Worm (Caenorhabditis elegans): ENCODE measurements around the gene Y7A5A.24.
A peak's percentile ranks its signal among the peaks of the same experiment; 100 is the strongest.

DNA sequence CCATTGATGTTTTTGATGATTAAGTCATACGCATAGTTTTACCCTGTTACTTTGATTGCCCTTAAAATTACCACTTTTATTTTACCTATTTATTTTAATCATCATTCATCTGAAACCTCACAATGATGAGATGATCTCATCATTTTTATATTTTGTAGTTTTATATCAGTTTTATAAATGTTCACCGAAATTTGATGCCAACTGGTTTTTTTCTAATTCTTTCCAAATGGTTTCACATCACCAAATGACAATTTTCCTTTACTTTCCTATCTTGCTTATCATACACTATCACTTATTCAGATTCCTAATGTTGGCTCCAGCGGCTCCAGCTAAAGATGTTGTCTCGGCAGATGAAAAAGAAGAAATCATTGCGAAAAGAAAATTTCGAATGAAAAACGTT, 50.3 kb downstream of the Y7A5A.24 start, which contains the start of gene lin-15A:
- TF ChIP-seq blmp-1 (tag; optimal IDR thresholded peaks at IDR 0.05) (peak; percentile 42), sem-2 (GFP tag; optimal IDR thresholded peaks at IDR 0.05) (no peak), snpc-4 (tag; optimal IDR thresholded peaks at IDR 0.05) (no peak), nhr-76 (tag; optimal IDR thresholded peaks at IDR 0.05) (no peak), nhr-12 (tag; optimal IDR thresholded peaks at IDR 0.05) (no peak), nhr-237 (tag; optimal IDR thresholded peaks at IDR 0.05) (no peak), lin-13 (tag; optimal IDR thresholded peaks at IDR 0.05) (no peak), cnd-1 (tag; optimal IDR thresholded peaks at IDR 0.05) (no peak), unc-62 (GFP tag; optimal IDR thresholded peaks at IDR 0.05) (no peak), M03D4.4 (tag; optimal IDR thresholded peaks at IDR 0.05) (no peak), ceh-43 (GFP tag; optimal IDR thresholded peaks at IDR 0.05) (no peak)
